Worm (Caenorhabditis elegans): ENCODE results near the gene lgc-58.

lgc-58 gene

DNA sequence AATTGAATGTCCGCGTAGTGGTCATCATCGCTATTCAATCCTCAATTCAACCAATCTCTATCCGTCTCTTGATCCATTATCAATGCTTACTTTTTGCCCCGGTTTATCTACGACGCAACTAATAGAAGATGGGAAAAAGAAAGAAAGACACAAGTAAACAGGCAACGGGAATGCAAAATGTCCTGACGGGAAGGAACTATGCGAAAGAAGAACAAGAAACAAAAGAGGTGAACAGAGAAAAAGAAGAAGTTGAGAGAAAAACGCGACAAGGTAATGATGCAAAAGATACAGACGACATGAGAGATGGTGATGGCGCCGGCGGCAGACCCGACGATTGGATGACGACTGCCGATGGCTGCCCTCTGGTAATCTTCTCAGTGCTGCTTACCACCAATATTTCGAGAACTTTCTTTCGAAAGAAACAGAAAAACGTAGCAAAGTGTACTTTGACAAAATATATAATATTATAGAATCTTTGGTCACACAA is 33.3 kb upstream of the lgc-58 start (continued):
- TF ChIP-seq nhr-25 (tag; optimal IDR thresholded peaks at IDR 0.05; ENCODE audit: borderline replicate concordance, insufficient read depth) (peak; percentile 84), php-3 (GFP tag; IDR thresholded peaks at IDR 0.05) (no peak), skn-1 (tag; optimal IDR thresholded peaks at IDR 0.05) (no peak), tag-97 (GFP tag; IDR thresholded peaks at IDR 0.05) (no peak), tra-1 (GFP tag; IDR thresholded peaks at IDR 0.05) (0 out of 2 replicates have a peak, but pooled peaks have one; percentile 47), D1046.2 (GFP tag; IDR thresholded peaks at IDR 0.05) (no peak), Y5F2A.4 (GFP tag; optimal IDR thresholded peaks at IDR 0.05) (no peak), nhr-76 (tag; optimal IDR thresholded peaks at IDR 0.05) (no peak), T26A8.4 (GFP tag; IDR thresholded peaks at IDR 0.05) (no peak), F26F4.8 (GFP tag; conservative IDR thresholded peaks at IDR 0.05) (no peak), nhr-41 (GFP tag; IDR thresholded peaks at IDR 0.05) (no peak), daf-12 (tag; optimal IDR thresholded peaks at IDR 0.05) (no peak), pqm-1 (tag; optimal IDR thresholded peaks at IDR 0.05) (peak; percentile 89), ZK546.5 (tag; optimal IDR thresholded peaks at IDR 0.05) (no peak), Y75B8A.6 (GFP tag; IDR thresholded peaks at IDR 0.05) (no peak), egl-27 (tag; optimal IDR thresholded peaks at IDR 0.05) (no peak), F10B5.3 (tag; optimal IDR thresholded peaks at IDR 0.05) (no peak), jun-1 (tag; optimal IDR thresholded peaks at IDR 0.05) (no peak), lin-1 (GFP tag; IDR thresholded peaks at IDR 0.05) (no peak; the same call in 1 of the 2 replicates), Y105C5A.15 (GFP tag; IDR thresholded peaks at IDR 0.05) (no peak), dpl-1 (GFP tag; optimal IDR thresholded peaks at IDR 0.05) (peak; percentile 3), ama-1 (optimal IDR thresholded peaks at IDR 0.05) (no peak), mxl-2 (GFP tag; conservative IDR thresholded peaks at IDR 0.05) (no peak), lir-3 (tag; optimal IDR thresholded peaks at IDR 0.05) (no peak), ceh-32 (tag; optimal IDR thresholded peaks at IDR 0.05; ENCODE audit: poor library complexity) (no peak), zip-11 (GFP tag; IDR thresholded peaks at IDR 0.05) (no peak), ceh-20 (GFP tag; IDR thresholded peaks at IDR 0.05) (0 out of 2 replicates have a peak, but pooled peaks have one; percentile 24), nhr-6 (tag; optimal IDR thresholded peaks at IDR 0.05) (peak; percentile 62), ctbp-1 (GFP tag; IDR thresholded peaks at IDR 0.05) (peak; percentile 41; the same call in 1 of the 2 replicates), dmd-9 (GFP tag; IDR thresholded peaks at IDR 0.05) (no peak), arid-1 (GFP tag; conservative IDR thresholded peaks at IDR 0.05) (no peak), hmg-1.1 (GFP tag; IDR thresholded peaks at IDR 0.05) (peak; percentile 42), ZK337.2 (GFP tag; IDR thresholded peaks at IDR 0.05) (no peak), aly-2 (tag; optimal IDR thresholded peaks at IDR 0.05) (no peak), rbr-2 (tag; optimal IDR thresholded peaks at IDR 0.05) (peak; percentile 40), lin-38 (GFP tag; IDR thresholded peaks at IDR 0.05) (no peak), daf-16 (GFP tag; optimal IDR thresholded peaks at IDR 0.05) (peak; percentile 23 to 82), daf-16 (tag; optimal IDR thresholded peaks at IDR 0.05) (peak; percentile 97), T20F7.1 (GFP tag; optimal IDR thresholded peaks at IDR 0.05) (no peak), zfp-2 (tag; optimal IDR thresholded peaks at IDR 0.05) (no peak), hlh-30 (tag; optimal IDR thresholded peaks at IDR 0.05; ENCODE audit: insufficient read depth) (peak; percentile 66), unc-39 (tag; optimal IDR thresholded peaks at IDR 0.05) (no peak), lin-15B (tag; optimal IDR thresholded peaks at IDR 0.05) (no peak), mdl-1 (tag; optimal IDR thresholded peaks at IDR 0.05) (peak in 1 of 2 experiments; percentile 84), spr-3 (GFP tag; optimal IDR thresholded peaks at IDR 0.05) (no peak), snpc-1.2 (GFP tag; IDR thresholded peaks at IDR 0.05) (no peak), nhr-42 (GFP tag; IDR thresholded peaks at IDR 0.05) (no peak), ceh-44 (GFP tag; IDR thresholded peaks at IDR 0.05) (no peak), sdz-12 (GFP tag; optimal IDR thresholded peaks at IDR 0.05) (no peak), zfp-3 (GFP tag; conservative IDR thresholded peaks at IDR 0.05) (no peak), saeg-2 (GFP tag; IDR thresholded peaks at IDR 0.05) (0 out of 2 replicates have a peak, but pooled peaks have one; percentile 23)

Measured in whole organism, L4 larva.